Worm (Caenorhabditis elegans) whole organism, early embryonic: Measurements from ENCODE around the gene vars-1.

ENCODE experiments used
- B0310.2 ChIP-seq: sonication (generic microtip); optimal IDR thresholded peaks from 2 replicates; lab custom pipeline; 2016; ENCODE audit warnings: mild to moderate bottlenecking, missing genetic modification characterization, missing compliant biosample characterization
- F13C5.2 ChIP-seq: sonication (generic microtip); optimal IDR thresholded peaks from 2 replicates; lab custom pipeline; 2017; ENCODE audit warnings: mild to moderate bottlenecking, missing genetic modification characterization, inconsistent platforms, missing compliant biosample characterization
- aly-1 ChIP-seq: sonication (generic microtip); optimal IDR thresholded peaks from 2 replicates; lab custom pipeline; 2016; ENCODE audit warnings: missing genetic modification characterization, missing compliant biosample characterization
- ama-1 ChIP-seq: fragments of 150-350 bp; optimal IDR thresholded peaks from 2 replicates; lab custom pipeline; 2014
- ceh-13 ChIP-seq: fragments of 200-800 bp; sonication (Bioruptor generic); optimal IDR thresholded peaks from 2 replicates; lab custom pipeline; 2018; ENCODE audit warnings: mild to moderate bottlenecking, missing genetic modification characterization, missing compliant biosample characterization
- ceh-36 ChIP-seq: sonication (generic microtip); optimal IDR thresholded peaks from 2 replicates; lab custom pipeline; 2016; ENCODE audit warnings: missing genetic modification characterization, inconsistent platforms, missing compliant biosample characterization
- ets-7 ChIP-seq: sonication (generic microtip); optimal IDR thresholded peaks from 2 replicates; lab custom pipeline; 2016; ENCODE audit warnings: missing genotype, missing genetic modification characterization, missing compliant biosample characterization
- flt-1 ChIP-seq: fragments of 200-800 bp; sonication (Bioruptor generic); IDR thresholded peaks from 2 replicates; pipeline ENCODE4 v1.3.6; 2022; ENCODE audit warnings: missing genetic modification characterization, missing compliant biosample characterization
- hmbx-1 ChIP-seq: sonication (generic microtip); optimal IDR thresholded peaks from 2 replicates; lab custom pipeline; 2016; ENCODE audit warnings: mild to moderate bottlenecking, missing genetic modification characterization, missing compliant biosample characterization
- hmg-4 ChIP-seq: fragments of 200-800 bp; sonication (Bioruptor generic); optimal IDR thresholded peaks from 2 replicates; lab custom pipeline; 2018; ENCODE audit warnings: mild to moderate bottlenecking, missing genetic modification characterization, missing compliant biosample characterization
- hnd-1 ChIP-seq: sonication (generic microtip); optimal IDR thresholded peaks from 2 replicates; lab custom pipeline; 2016; ENCODE audit warnings: missing genetic modification characterization, missing compliant biosample characterization
- pes-1 ChIP-seq: fragments of 200-800 bp; sonication (Bioruptor generic); IDR thresholded peaks from 2 replicates; pipeline ENCODE4 v1.3.6; 2022; ENCODE audit warnings: missing genetic modification reagents, missing genetic modification characterization, missing compliant biosample characterization
- scrt-1 ChIP-seq: fragments of 200-800 bp; sonication (Bioruptor generic); IDR thresholded peaks from 2 replicates; pipeline ENCODE4 v1.3.6; 2022; ENCODE audit warnings: missing genetic modification characterization, missing compliant biosample characterization
- sea-1 ChIP-seq: fragments of 200-800 bp; sonication (Bioruptor generic); conservative IDR thresholded peaks from 2 replicates; pipeline ENCODE4 v1.3.6; 2022; ENCODE audit warnings: missing genetic modification characterization, missing compliant biosample characterization
- tbx-11 ChIP-seq: fragments of 200-800 bp; sonication (Bioruptor generic); IDR thresholded peaks from 2 replicates; pipeline ENCODE4 v1.3.6; 2022; ENCODE audit warnings: missing genetic modification characterization, missing compliant biosample characterization
- tbx-37 ChIP-seq: fragments of 200-800 bp; sonication (Bioruptor generic); conservative IDR thresholded peaks from 2 replicates; pipeline ENCODE4 v1.3.6; 2022; ENCODE audit warnings: missing genetic modification reagents, missing genetic modification characterization, missing compliant biosample characterization
- tra-4 ChIP-seq: sonication (generic microtip); optimal IDR thresholded peaks from 2 replicates; lab custom pipeline; 2017; ENCODE audit warnings: missing genetic modification characterization, missing compliant biosample characterization

The vars-1 gene

DNA sequence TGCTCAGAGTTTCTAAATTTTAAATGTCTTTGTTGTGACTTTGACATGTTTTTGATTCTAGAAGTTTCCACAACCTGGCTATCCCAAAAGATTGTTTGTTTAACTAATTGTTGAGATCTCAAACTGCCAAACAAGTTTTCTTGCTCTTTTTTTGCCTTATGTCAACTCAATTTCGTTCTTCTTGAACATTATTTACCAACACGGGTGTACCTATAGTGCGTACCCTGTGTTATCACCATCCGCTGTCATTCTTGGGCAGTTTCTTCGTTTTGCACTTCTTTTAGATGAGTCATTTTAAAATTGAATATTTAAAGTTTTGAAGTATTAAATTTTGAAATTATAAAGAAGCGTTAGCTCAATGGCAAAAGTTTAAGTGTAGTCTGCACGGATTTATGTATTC is 14.3 kb upstream of the vars-1 start, which contains the start of gene sptl-2:
Gene sptl-2, plus strand, starts transcription at position 280 of the 400 bp plus-strand sequence.
- TF ChIP-seq sea-1 (GFP tag; lab: Robert Waterston, UW) (no peak), ama-1 (lab: Kevin White, UChicago) (no peak), scrt-1 (GFP tag; lab: Robert Waterston, UW) (no peak), ets-7 (no peak), B0310.2 (tag; lab: Kevin White, UChicago) (no peak), hmg-4 (no peak), ceh-36 (tag; lab: Kevin White, UChicago) (no peak), pes-1 (GFP tag; lab: Robert Waterston, UW) (no peak), F13C5.2 (tag; lab: Kevin White, UChicago) (no peak), tra-4 (tag; lab: Kevin White, UChicago) (no peak), ceh-13 (no peak), tbx-37 (GFP tag; lab: Robert Waterston, UW) (no peak), hnd-1 (tag; lab: Kevin White, UChicago) (no peak), flt-1 (no peak), aly-1 (tag; lab: Kevin White, UChicago) (no peak)

DNA sequence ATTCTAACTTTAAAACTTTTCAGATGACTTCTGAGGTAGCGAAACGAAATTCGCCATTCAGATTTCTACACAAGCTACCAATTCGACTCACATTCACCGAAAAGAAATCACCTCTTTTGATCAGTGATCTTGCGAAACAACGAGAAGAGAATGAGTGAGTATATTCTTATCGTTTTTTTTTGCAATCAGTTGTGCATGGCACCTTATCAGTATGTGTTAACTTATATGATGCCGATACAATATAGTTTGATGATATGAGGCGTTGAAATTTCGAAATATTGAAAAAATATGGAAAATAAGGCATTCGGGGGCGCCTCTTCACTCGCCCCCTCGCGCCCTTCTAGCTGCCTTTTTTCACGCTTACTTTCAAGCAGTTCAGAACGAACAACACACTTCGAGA is 13.3 kb upstream of the vars-1 start:
- TF ChIP-seq hnd-1 (tag; lab: Kevin White, UChicago), result no peak
- TF ChIP-seq hmg-4, result no peak
- no peak for TF ChIP-seq pes-1 (GFP tag; lab: Robert Waterston, UW)
- no peak for TF ChIP-seq scrt-1 (GFP tag; lab: Robert Waterston, UW)
- TF ChIP-seq ceh-13, result no peak
- TF ChIP-seq sea-1 (GFP tag; lab: Robert Waterston, UW), result no peak

DNA sequence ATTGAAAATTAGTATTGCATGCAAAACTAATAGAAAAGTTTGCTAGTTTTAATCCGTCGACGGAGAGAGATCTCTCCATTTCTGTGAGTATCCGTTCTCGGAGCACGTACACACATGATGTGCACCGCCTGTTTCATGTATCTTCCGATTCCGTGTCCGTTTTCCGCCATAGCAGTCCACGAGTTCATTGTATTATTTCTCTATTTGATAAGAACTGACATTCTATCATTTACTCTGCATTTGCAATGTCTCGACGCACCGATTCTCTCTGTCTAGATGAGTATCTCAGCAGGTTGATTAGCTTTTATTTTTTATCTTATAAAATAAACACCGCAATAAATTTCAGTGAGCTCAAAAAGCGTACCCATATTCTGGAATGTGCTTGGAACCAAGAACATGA is 12.3 kb upstream of the vars-1 start:
- TF ChIP-seq F13C5.2 (tag; lab: Kevin White, UChicago), result no peak
- TF ChIP-seq ama-1 (lab: Kevin White, UChicago), result no peak
- no peak for TF ChIP-seq hnd-1 (tag; lab: Kevin White, UChicago)
- TF ChIP-seq hmbx-1, result no peak
- TF ChIP-seq scrt-1 (GFP tag; lab: Robert Waterston, UW), result no peak
- no peak for TF ChIP-seq aly-1 (tag; lab: Kevin White, UChicago)
- no peak for TF ChIP-seq ceh-13
- no peak for TF ChIP-seq B0310.2 (tag; lab: Kevin White, UChicago)
- no peak for TF ChIP-seq tra-4 (tag; lab: Kevin White, UChicago)

DNA sequence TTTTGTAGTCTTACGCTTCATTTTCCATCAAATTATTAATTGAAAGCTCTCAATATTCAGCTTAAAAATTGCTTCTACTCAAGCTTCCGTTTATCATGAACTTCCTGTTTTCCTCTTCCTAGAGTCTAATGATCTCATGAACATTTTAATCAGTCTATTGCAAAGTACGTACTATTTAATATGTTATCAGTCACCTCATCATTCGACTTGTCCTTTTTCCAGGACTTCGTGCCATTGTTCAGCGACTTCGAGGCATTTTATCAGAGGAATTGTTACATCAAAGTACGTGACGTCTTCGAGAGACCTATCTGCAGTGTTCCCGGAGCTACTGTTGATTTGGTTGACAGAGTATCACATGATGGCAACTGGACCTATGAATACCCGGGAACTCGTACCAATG is 11.4 kb upstream of the vars-1 start:
- no peak for TF ChIP-seq ceh-13
- no peak for TF ChIP-seq F13C5.2 (tag; lab: Kevin White, UChicago)
- no peak for TF ChIP-seq ets-7
- no peak for TF ChIP-seq hmbx-1
- no peak for TF ChIP-seq scrt-1 (GFP tag; lab: Robert Waterston, UW)
- no peak for TF ChIP-seq flt-1
- TF ChIP-seq hmg-4, result no peak
- TF ChIP-seq tbx-37 (GFP tag; lab: Robert Waterston, UW), result no peak
- no peak for TF ChIP-seq hnd-1 (tag; lab: Kevin White, UChicago)

DNA sequence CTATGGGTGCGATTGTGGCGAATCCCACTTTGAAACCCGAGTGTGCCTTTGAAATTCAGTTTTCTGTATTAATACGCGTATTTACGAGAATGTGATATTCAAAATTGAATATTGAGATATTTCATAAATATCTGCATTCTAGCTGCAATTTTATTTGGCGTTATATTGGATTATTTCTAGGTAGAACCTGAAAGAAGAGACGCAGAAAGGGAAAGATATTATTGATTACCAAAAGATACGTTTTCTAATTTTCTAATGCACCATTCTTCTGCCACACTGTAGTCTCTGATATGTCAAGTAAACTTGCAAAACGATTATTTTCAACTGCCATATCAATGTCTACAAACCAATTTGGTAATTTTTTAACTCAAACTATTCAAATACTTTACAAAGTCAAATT is 9.2 kb upstream of the vars-1 start, which contains the start of gene ech-3:
Gene ech-3, plus strand, starts transcription at position 178 of the 400 bp plus-strand sequence.
- TF ChIP-seq sea-1 (GFP tag; lab: Robert Waterston, UW), result no peak
- no peak for TF ChIP-seq ets-7
- TF ChIP-seq ceh-13, result no peak
- TF ChIP-seq tra-4 (tag; lab: Kevin White, UChicago), result no peak
- TF ChIP-seq tbx-11 (GFP tag; lab: Robert Waterston, UW), result no peak
- no peak for TF ChIP-seq ceh-36 (tag; lab: Kevin White, UChicago)
- TF ChIP-seq tbx-37 (GFP tag; lab: Robert Waterston, UW), result no peak
- no peak for TF ChIP-seq ama-1 (lab: Kevin White, UChicago)
- TF ChIP-seq scrt-1 (GFP tag; lab: Robert Waterston, UW), result no peak
- TF ChIP-seq aly-1 (tag; lab: Kevin White, UChicago), result no peak
- no peak for TF ChIP-seq hnd-1 (tag; lab: Kevin White, UChicago)
- TF ChIP-seq F13C5.2 (tag; lab: Kevin White, UChicago), result no peak
- no peak for TF ChIP-seq hmg-4
- no peak for TF ChIP-seq flt-1

DNA sequence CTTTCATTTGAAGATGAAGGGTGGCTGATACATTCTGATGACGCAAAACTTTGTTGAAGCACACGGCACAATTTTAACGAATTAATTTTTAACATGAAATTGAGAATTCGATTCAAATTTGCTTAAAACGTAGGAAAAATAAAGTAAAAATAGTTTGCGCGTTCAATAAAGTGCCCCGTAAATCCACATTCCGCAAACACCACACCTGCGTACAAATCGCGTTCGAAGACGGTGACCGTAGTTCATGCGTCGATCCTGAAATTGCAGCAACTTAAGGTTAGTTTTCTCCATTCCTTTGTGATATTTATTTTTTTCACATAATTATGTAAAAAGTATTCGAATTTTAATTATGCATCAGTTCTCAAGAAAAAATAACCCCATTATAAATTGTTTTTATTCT is 6.5 kb upstream of the vars-1 start, which contains the start of gene F43H9.3:
Gene F43H9.3, minus strand, starts transcription at position 189 of the 400 bp plus-strand sequence.
- no peak for TF ChIP-seq pes-1 (GFP tag; lab: Robert Waterston, UW)
- no peak for TF ChIP-seq tbx-37 (GFP tag; lab: Robert Waterston, UW)
- TF ChIP-seq ets-7, result no peak
- no peak for TF ChIP-seq scrt-1 (GFP tag; lab: Robert Waterston, UW)

DNA sequence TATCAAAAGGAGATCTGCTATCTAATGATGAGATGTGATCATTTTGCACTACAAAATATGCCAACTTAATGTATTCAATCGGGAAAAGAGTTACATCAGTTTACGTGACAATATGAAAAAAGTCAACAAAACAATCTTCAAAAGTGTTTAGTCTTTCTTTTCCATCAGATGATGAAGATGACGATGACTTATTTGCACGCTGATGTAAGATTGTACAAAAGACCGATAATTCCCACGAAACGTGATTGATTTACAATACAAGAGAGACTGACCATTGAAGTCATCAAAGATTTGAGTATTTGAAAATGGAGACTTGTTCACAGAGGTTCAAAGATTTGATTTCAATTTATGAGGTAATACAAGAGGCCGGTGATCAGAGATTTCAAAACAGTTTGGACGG is 6.0 kb upstream of the vars-1 start:
- TF ChIP-seq ceh-36 (tag; lab: Kevin White, UChicago) (no peak), hmg-4 (no peak), ets-7 (no peak), aly-1 (tag; lab: Kevin White, UChicago) (no peak)

DNA sequence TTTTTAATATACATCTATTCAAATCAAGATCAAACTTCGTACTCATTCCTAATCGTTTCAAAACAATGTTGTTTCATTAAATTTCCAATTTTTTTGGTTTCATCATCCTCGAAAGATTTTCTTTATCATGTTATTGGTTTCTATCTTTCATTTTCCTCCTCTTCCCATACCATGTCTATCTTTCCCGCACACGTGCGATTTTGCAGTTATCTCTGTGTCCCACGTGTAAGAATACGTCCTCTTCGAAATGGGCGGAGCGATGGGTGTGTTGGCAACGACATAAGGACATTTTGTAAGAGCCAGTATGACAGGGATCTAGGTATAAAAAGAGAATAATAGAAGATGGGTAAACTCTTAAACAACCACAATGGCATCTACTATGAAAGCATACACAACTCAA is 4.9 kb upstream of the vars-1 start, which contains the start of gene F43H9.4:
Gene F43H9.4, plus strand, starts transcription at position 366 of the 400 bp plus-strand sequence.
- TF ChIP-seq F13C5.2 (tag; lab: Kevin White, UChicago), result no peak
